Fruit fly (Drosophila melanogaster) whole organism, wandering third instar larva: ENCODE data around the gene RpL3.

ENCODE experiments used
- Abd-B ChIP-seq: fragments of >200 bp; optimal IDR thresholded peaks from 2 replicates; lab custom pipeline; 2017; ENCODE audit warnings: missing biosample characterization, missing genetic modification characterization
- Dfd ChIP-seq: fragments of >200 bp; optimal IDR thresholded peaks from 2 replicates; lab custom pipeline; 2017; ENCODE audit warnings: missing biosample characterization, missing genetic modification characterization
- Hr83 ChIP-seq: fragments of 200-300 bp; sonication (Bioruptor generic); optimal IDR thresholded peaks from 2 replicates; lab custom pipeline; 2016; ENCODE audit warnings: missing biosample characterization, mild to moderate bottlenecking, missing genetic modification characterization, moderate library complexity; ENCODE audit not compliant: poor library complexity, severe bottlenecking
- Myc ChIP-seq: fragments of >200 bp; optimal IDR thresholded peaks from 2 replicates; lab custom pipeline; 2017
- OdsH ChIP-seq: fragments of 200-800 bp; sonication (Bioruptor generic); optimal IDR thresholded peaks from 2 replicates; lab custom pipeline; 2016; ENCODE audit warnings: missing biosample characterization, mild to moderate bottlenecking, missing genetic modification characterization
- Sp1 ChIP-seq: fragments of 200-800 bp; sonication (Bioruptor generic); optimal IDR thresholded peaks from 3 replicates; lab custom pipeline; 2019; ENCODE audit warnings: missing biosample characterization, mild to moderate bottlenecking, missing genetic modification characterization, moderate library complexity
- foxo ChIP-seq, 2 experiments: fragments of 200-800 bp; sonication (Bioruptor generic); optimal IDR thresholded peaks; 2 replicates in 1 of 2; 3 replicates in 1 of 2; lab custom pipeline; 2016 to 2017; ENCODE audit warnings: missing biosample characterization in 2 of 2, missing genetic modification characterization in 2 of 2
- fru ChIP-seq: fragments of 200-800 bp; sonication (Bioruptor generic); optimal IDR thresholded peaks from 3 replicates; lab custom pipeline; 2016; ENCODE audit warnings: missing biosample characterization, mild to moderate bottlenecking, missing genetic modification characterization
- h ChIP-seq: fragments of 200-800 bp; sonication (Bioruptor generic); optimal IDR thresholded peaks from 3 replicates; lab custom pipeline; 2016; ENCODE audit warnings: missing biosample characterization, mild to moderate bottlenecking, missing genetic modification characterization
- pan ChIP-seq: fragments of >200 bp; optimal IDR thresholded peaks from 2 replicates; lab custom pipeline; 2017
- rgr ChIP-seq: fragments of 200-800 bp; sonication (Bioruptor generic); optimal IDR thresholded peaks from 3 replicates; lab custom pipeline; 2016; ENCODE audit warnings: missing biosample characterization, mild to moderate bottlenecking, missing genetic modification characterization
- sage ChIP-seq: fragments of 200-800 bp; sonication (Bioruptor generic); optimal IDR thresholded peaks from 2 replicates; lab custom pipeline; 2016; ENCODE audit warnings: missing biosample characterization, mild to moderate bottlenecking, missing genetic modification characterization

DNA sequence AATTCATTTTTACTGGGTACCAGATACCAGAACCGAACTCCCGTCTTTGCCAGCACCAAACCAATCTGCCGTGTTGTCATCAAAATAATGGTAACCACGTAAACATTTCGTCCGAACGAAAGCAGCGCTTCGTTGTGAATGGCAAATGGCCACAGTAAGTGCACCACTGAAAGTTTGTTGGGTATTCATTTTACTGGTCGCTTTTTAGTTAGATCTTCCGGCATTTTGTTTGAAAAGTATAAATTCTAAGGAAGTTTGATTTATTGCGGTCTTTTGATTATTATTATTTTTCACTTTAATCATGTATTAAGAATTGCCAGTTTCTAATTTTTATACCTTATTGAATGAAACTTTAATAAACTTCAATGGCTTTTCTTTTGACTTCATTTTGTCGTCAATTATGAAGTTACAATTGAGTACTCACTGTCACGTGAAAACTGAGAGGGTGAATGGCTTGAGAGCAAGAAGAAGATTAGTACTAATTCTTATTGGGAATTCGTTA, 7.2 kb upstream of the RpL3 start, which contains the start of gene ZnT86D:
- TF ChIP-seq h (GFP tag; lab: Kevin White, UChicago) (peak; percentile 73), foxo (GFP tag; optimal IDR thresholded peaks at IDR 0.05; lab: Kevin White, UChicago) (peak in 1 of 2 experiments; percentile 64), Sp1 (GFP tag; lab: Kevin White, UChicago) (peak; percentile 81), pan (no peak), Myc (lab: Kevin White, UChicago) (peak; percentile 58), Dfd (no peak), OdsH (GFP tag; lab: Kevin White, UChicago) (peak; percentile 33), rgr (GFP tag; lab: Kevin White, UChicago) (peak; percentile 63), fru (peak; percentile 86), Hr83 (GFP tag; lab: Kevin White, UChicago) (peak; percentile 39), sage (GFP tag; lab: Kevin White, UChicago) (no peak), Abd-B (GFP tag; lab: Kevin White, UChicago) (no peak)
